Worm (Caenorhabditis elegans) whole organism, young adult: Measurements from ENCODE around the gene prp-3.

Source experiments
- F33H1.4 ChIP-seq: fragments of 200-800 bp; sonication (Bioruptor generic); IDR thresholded peaks from 2 replicates; pipeline ENCODE4 v1.3.6; 2022; ENCODE audit warnings: missing genetic modification reagents, missing genetic modification characterization, missing compliant biosample characterization
- F49E8.2 ChIP-seq: sonication (generic microtip); optimal IDR thresholded peaks from 3 replicates; lab custom pipeline; 2017; ENCODE audit warnings: missing genetic modification characterization, mild to moderate bottlenecking, missing compliant biosample characterization, antibody characterized with exemption, moderate library complexity; ENCODE audit not compliant: insufficient read depth
- Y53F4B.3 ChIP-seq: fragments of 200-800 bp; sonication (Bioruptor generic); IDR thresholded peaks from 2 replicates; pipeline ENCODE4 v1.3.6; 2022; ENCODE audit warnings: missing genetic modification reagents, missing genetic modification characterization, missing compliant biosample characterization
- ama-1 ChIP-seq, 3 experiments: fragments of 150-350 bp in 1 of 3; sonication (generic microtip) in 2 of 3; optimal IDR thresholded peaks; 2 replicates each; lab custom pipeline; 2014 to 2018; ENCODE audit warnings: missing biosample characterization in 2 of 3, missing genetic modification characterization in 2 of 3, missing genetic modification reagents in 2 of 3
- ets-4 ChIP-seq: fragments of 200-800 bp; sonication (Bioruptor generic); optimal IDR thresholded peaks from 2 replicates; lab custom pipeline; 2018; ENCODE audit warnings: mild to moderate bottlenecking, missing genetic modification characterization, missing compliant biosample characterization
- hsf-1 ChIP-seq: fragments of 200-800 bp; sonication (Bioruptor generic); IDR thresholded peaks from 2 replicates; pipeline ENCODE4 v1.3.6; 2022; ENCODE audit warnings: missing genetic modification reagents, missing genetic modification characterization, missing compliant biosample characterization
- lin-54 ChIP-seq: fragments of 200-800 bp; sonication (Bioruptor generic); optimal IDR thresholded peaks from 2 replicates; lab custom pipeline; 2018; ENCODE audit warnings: mild to moderate bottlenecking, missing genetic modification characterization, missing compliant biosample characterization
- madf-3 ChIP-seq: fragments of 200-800 bp; sonication (Bioruptor generic); IDR thresholded peaks from 2 replicates; pipeline ENCODE4 v1.3.6; 2022; ENCODE audit warnings: missing genetic modification reagents, missing genetic modification characterization, missing compliant biosample characterization
- nfyb-1 ChIP-seq: fragments of 200-800 bp; sonication (Bioruptor generic); IDR thresholded peaks from 2 replicates; pipeline ENCODE4 v1.3.6; 2022; ENCODE audit warnings: missing genetic modification reagents, missing genetic modification characterization, missing compliant biosample characterization
- pha-4 ChIP-seq: fragments of 150-350 bp; sonication (generic microtip); optimal IDR thresholded peaks from 2 replicates; lab custom pipeline; 2014; ENCODE audit warnings: missing biosample characterization, missing genetic modification reagents, missing genetic modification characterization
- snpc-1.3 ChIP-seq: sonication (generic microtip); optimal IDR thresholded peaks from 2 replicates; lab custom pipeline; 2017; ENCODE audit warnings: missing genetic modification characterization, mild to moderate bottlenecking, missing compliant biosample characterization, antibody characterized with exemption, moderate library complexity, missing genotype, missing genetic modification reagents; ENCODE audit not compliant: insufficient read depth
- snpc-3.4 ChIP-seq: sonication (generic microtip); optimal IDR thresholded peaks from 2 replicates; lab custom pipeline; 2017; ENCODE audit warnings: missing genetic modification characterization, mild to moderate bottlenecking, missing compliant biosample characterization, antibody characterized with exemption, moderate library complexity, missing genotype, missing genetic modification reagents
- snpc-4 ChIP-seq, 5 experiments: fragments of 150-350 bp in 1 of 5; sonication (generic microtip) in 4 of 5; optimal IDR thresholded peaks; 2 replicates each; lab custom pipeline; 2014 to 2018; ENCODE audit warnings: missing genetic modification characterization in 5 of 5, missing biosample characterization in 3 of 5, antibody characterized with exemption in 2 of 5, mild to moderate bottlenecking in 2 of 5, missing compliant biosample characterization in 2 of 5, missing genotype in 2 of 5, moderate library complexity in 2 of 5, missing genetic modification reagents in 1 of 5
- unc-130 ChIP-seq: sonication (generic microtip); optimal IDR thresholded peaks from 2 replicates; lab custom pipeline; 2016; ENCODE audit warnings: missing genetic modification reagents, missing genetic modification characterization, missing compliant biosample characterization

DNA sequence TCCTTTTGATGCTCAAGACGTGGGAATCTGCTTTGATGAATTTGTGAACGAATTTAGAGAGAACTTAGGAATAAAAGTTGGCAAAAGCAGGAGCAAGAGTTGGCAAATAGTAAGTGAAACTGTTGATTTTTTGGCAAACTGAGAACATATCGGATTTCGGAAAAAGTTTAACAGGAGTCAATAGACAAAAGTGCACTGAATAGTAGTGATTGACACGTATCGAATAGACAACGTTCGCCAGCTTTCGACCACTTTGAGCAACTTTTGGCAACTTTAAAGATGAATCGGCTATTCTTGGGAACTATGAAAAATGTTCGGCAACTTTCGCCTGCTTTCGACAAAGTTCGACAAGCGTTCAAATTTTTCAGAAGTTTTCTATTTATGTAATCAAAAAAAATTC, 36.2 kb downstream of the prp-3 start, which contains the start of gene M03C11.9:
- TF ChIP-seq snpc-1.3 (no peak), madf-3 (GFP tag; lab: Robert Waterston, UW) (no peak), snpc-4 (GFP tag; optimal IDR thresholded peaks at IDR 0.05; lab: Kevin White, UChicago) (no peak), snpc-4 (tag; optimal IDR thresholded peaks at IDR 0.05; lab: Kevin White, UChicago) (no peak), snpc-3.4 (tag; lab: Kevin White, UChicago) (no peak), unc-130 (GFP tag; lab: Kevin White, UChicago) (no peak), nfyb-1 (GFP tag; lab: Robert Waterston, UW) (no peak), pha-4 (tag; lab: Kevin White, UChicago) (no peak), ama-1 (optimal IDR thresholded peaks at IDR 0.05; lab: Kevin White, UChicago) (no peak), ama-1 (GFP tag; optimal IDR thresholded peaks at IDR 0.05; lab: Kevin White, UChicago) (no peak), lin-54 (GFP tag; lab: Kevin White, UChicago) (no peak), F33H1.4 (GFP tag; lab: Robert Waterston, UW) (no peak), ets-4 (GFP tag; lab: Kevin White, UChicago) (no peak), hsf-1 (no peak), Y53F4B.3 (GFP tag; lab: Robert Waterston, UW) (no peak), F49E8.2 (tag; lab: Kevin White, UChicago) (no peak)
